Worm (Caenorhabditis elegans): ENCODE results near the gene Y45F10B.8.

ce11 chrIV:13555508-13555907 is 22.6 kb downstream of the Y45F10B.8 start:
- no peak for TF ChIP-seq tra-4 (tag; optimal IDR thresholded peaks at IDR 0.05)
- no peak for TF ChIP-seq pes-1 (GFP tag; IDR thresholded peaks at IDR 0.05)
- no peak for TF ChIP-seq hmbx-1 (tag; optimal IDR thresholded peaks at IDR 0.05)
- no peak for TF ChIP-seq ama-1 (optimal IDR thresholded peaks at IDR 0.05)
- no peak for TF ChIP-seq ets-7 (tag; optimal IDR thresholded peaks at IDR 0.05)
- no peak for TF ChIP-seq hmg-4 (GFP tag; optimal IDR thresholded peaks at IDR 0.05)
